Fruit fly (Drosophila melanogaster) whole organism, embryonic: ENCODE results near the gene SCAR.

ENCODE experiments used
- CG10565 ChIP-seq: fragments of 200-800 bp; sonication (Bioruptor generic); optimal IDR thresholded peaks from 3 replicates; lab custom pipeline; 2016; ENCODE audit warnings: missing biosample characterization, mild to moderate bottlenecking, missing genetic modification characterization
- CG11085 ChIP-seq: fragments of 200-800 bp; sonication (Bioruptor generic); IDR thresholded peaks from 2 replicates; pipeline ENCODE4 v1.3.6; 2022; ENCODE audit warnings: missing biosample characterization, missing genetic modification characterization
- CG12071 ChIP-seq: fragments of 200-800 bp; sonication (Bioruptor generic); optimal IDR thresholded peaks from 3 replicates; lab custom pipeline; 2018; ENCODE audit warnings: missing biosample characterization, mild to moderate bottlenecking, missing genetic modification characterization
- CG13424 ChIP-seq: fragments of 200-800 bp; sonication (Bioruptor generic); optimal IDR thresholded peaks from 2 replicates; lab custom pipeline; 2019; ENCODE audit warnings: missing biosample characterization, mild to moderate bottlenecking, missing genetic modification characterization, moderate library complexity
- CG1647 ChIP-seq: fragments of 200-800 bp; sonication (Bioruptor generic); optimal IDR thresholded peaks from 3 replicates; lab custom pipeline; 2016; ENCODE audit warnings: missing biosample characterization, missing genetic modification characterization
- CG9215 ChIP-seq: fragments of 200-800 bp; sonication (Bioruptor generic); IDR thresholded peaks from 2 replicates; pipeline ENCODE4 v1.3.6; 2022; ENCODE audit warnings: missing biosample characterization, missing genetic modification characterization
- Dip2 ChIP-seq: fragments of 200-800 bp; sonication (Bioruptor generic); IDR thresholded peaks from 2 replicates; pipeline ENCODE4 v1.3.6; 2022; ENCODE audit warnings: missing biosample characterization, missing genetic modification characterization
- Eip74EF ChIP-seq, 2 experiments: fragments of 200-800 bp in 1 of 2; fragments of >200 bp in 1 of 2; sonication (Bioruptor generic) in 1 of 2; optimal IDR thresholded peaks; 2 replicates each; lab custom pipeline; 2017 to 2019; ENCODE audit warnings: missing biosample characterization in 2 of 2, missing genetic modification characterization in 2 of 2, mild to moderate bottlenecking in 1 of 2, moderate library complexity in 1 of 2
- eyg ChIP-seq: fragments of 200-800 bp; sonication (Bioruptor generic); optimal IDR thresholded peaks from 3 replicates; lab custom pipeline; 2016; ENCODE audit warnings: missing biosample characterization, missing genetic modification characterization
- lilli ChIP-seq: fragments of 200-800 bp; sonication (Bioruptor generic); optimal IDR thresholded peaks from 3 replicates; lab custom pipeline; 2016; ENCODE audit warnings: missing biosample characterization, missing genetic modification characterization
- nerfin-1 ChIP-seq: fragments of 200-800 bp; sonication (Bioruptor generic); optimal IDR thresholded peaks from 3 replicates; lab custom pipeline; 2019; ENCODE audit warnings: missing biosample characterization, mild to moderate bottlenecking, missing genetic modification characterization, moderate library complexity
- org-1 ChIP-seq: fragments of 200-800 bp; sonication (Bioruptor generic); optimal IDR thresholded peaks from 2 replicates; lab custom pipeline; 2017; ENCODE audit warnings: missing biosample characterization, missing genetic modification characterization

dm6 chr2L:10968009-10968383, 8.6 kb upstream of the SCAR start:
- TF ChIP-seq CG9215: no peak
- no peak for TF ChIP-seq Eip74EF (GFP tag; optimal IDR thresholded peaks at IDR 0.05; lab: Kevin White, UChicago)
- TF ChIP-seq CG12071 (GFP tag; lab: Kevin White, UChicago): no peak
- no peak for TF ChIP-seq org-1 (GFP tag; lab: Kevin White, UChicago)
- TF ChIP-seq lilli (GFP tag; lab: Kevin White, UChicago): no peak
- no peak for TF ChIP-seq nerfin-1 (tag; lab: Kevin White, UChicago)
- TF ChIP-seq CG1647 (GFP tag; lab: Kevin White, UChicago): no peak
- TF ChIP-seq CG10565 (GFP tag; lab: Kevin White, UChicago): no peak
- TF ChIP-seq CG13424 (tag; lab: Kevin White, UChicago): no peak
- TF ChIP-seq CG11085 (GFP tag; lab: Robert Waterston, UW): no peak
- TF ChIP-seq Dip2 (GFP tag; lab: Robert Waterston, UW): no peak
- no peak for TF ChIP-seq eyg
